Worm (Caenorhabditis elegans): ENCODE measurements around the gene flr-4.
A peak's percentile ranks its signal among the peaks of the same experiment; 100 is the strongest.

The flr-4 gene

ce11 chrX:15103481-15103880 lies 14.3 kb downstream of the flr-4 start:
- no peak for TF ChIP-seq ces-1 (GFP tag; optimal IDR thresholded peaks at IDR 0.05)
- TF ChIP-seq blmp-1 (tag; optimal IDR thresholded peaks at IDR 0.05), result no peak
- TF ChIP-seq efl-3 (GFP tag; optimal IDR thresholded peaks at IDR 0.05), result no peak
- TF ChIP-seq rnt-1 (tag; optimal IDR thresholded peaks at IDR 0.05), result no peak
- TF ChIP-seq nhr-19 (GFP tag; conservative IDR thresholded peaks at IDR 0.05), result no peak
- TF ChIP-seq nhr-76 (tag; optimal IDR thresholded peaks at IDR 0.05), result no peak
- TF ChIP-seq unc-130 (tag; optimal IDR thresholded peaks at IDR 0.05), result no peak
- TF ChIP-seq hpl-2 (GFP tag; optimal IDR thresholded peaks at IDR 0.05), result no peak
- no peak for TF ChIP-seq unc-62 (GFP tag; optimal IDR thresholded peaks at IDR 0.05)
- no peak for TF ChIP-seq nhr-90 (tag; optimal IDR thresholded peaks at IDR 0.05; ENCODE audit: poor library complexity)
- TF ChIP-seq hlh-17 (GFP tag; optimal IDR thresholded peaks at IDR 0.05; ENCODE audit: borderline replicate concordance), result no peak
- TF ChIP-seq nhr-85 (tag), result no peak
- no peak for TF ChIP-seq sox-4 (tag; optimal IDR thresholded peaks at IDR 0.05)
- TF ChIP-seq mep-1 (tag; optimal IDR thresholded peaks at IDR 0.05), result no peak

DNA sequence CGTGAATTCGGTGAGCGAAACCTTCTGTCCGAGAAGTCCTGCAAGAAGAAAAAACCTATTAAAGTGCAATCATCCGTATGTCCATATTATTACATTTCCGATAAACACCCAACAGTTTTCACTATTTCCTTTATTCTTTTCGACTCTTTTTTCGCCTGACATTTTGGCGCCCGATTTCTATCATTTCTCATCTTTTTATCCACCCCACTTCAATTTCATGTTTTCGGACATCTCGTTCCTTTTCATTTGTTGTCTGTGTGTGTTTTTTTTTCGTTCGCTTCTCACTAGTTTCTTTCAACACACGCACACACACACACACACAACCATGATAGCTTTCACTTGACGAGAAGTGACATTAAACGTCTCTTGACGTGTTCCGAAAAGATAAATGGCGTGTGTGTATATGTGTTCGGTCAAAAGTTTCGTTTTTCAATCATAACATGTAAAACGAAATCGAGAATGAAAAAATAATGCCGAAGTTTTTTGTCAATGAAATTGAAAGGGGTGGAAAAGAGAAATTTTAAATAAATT lies 15.8 kb downstream of the flr-4 start:
- TF ChIP-seq blmp-1 (tag; optimal IDR thresholded peaks at IDR 0.05) (peak; percentile 94), ceh-8 (GFP tag; optimal IDR thresholded peaks at IDR 0.05) (no peak)

DNA sequence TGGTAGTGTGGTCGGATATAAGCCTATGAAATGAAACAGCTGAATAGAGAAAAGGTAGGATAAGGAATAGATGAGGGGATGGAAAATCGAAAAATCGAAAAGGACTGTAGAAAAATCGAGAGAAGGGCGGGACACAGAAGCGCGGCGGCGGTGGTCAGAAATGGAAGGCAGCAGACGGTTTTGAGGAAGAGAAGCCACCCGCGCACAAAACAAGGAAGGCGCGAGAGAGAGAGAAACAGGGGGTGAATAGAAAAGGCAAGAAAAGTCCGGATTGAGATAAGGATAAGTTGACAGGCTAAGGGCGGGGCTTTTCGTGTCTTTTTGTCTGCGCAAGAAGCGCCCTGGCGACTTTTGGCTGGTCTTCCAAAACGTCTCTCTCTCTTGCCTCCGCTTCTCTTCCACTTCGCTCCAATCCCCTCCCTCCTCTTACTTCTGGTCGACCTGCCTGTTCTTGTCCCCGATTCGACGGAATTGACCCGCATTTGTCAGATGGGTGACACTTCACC lies 18.6 kb downstream of the flr-4 start, which contains the start of gene mlt-9:
Gene mlt-9, minus strand, starts transcription at position 51 of the 506 bp plus-strand sequence.
- TF ChIP-seq jun-1 (tag; optimal IDR thresholded peaks at IDR 0.05) (no peak), blmp-1 (tag; optimal IDR thresholded peaks at IDR 0.05) (peak; percentile 54), unc-130 (tag; optimal IDR thresholded peaks at IDR 0.05) (no peak), fos-1 (tag; optimal IDR thresholded peaks at IDR 0.05) (no peak)

- no peak for TF ChIP-seq unc-130 (tag; optimal IDR thresholded peaks at IDR 0.05)
- no peak for TF ChIP-seq ceh-88 (GFP tag; IDR thresholded peaks at IDR 0.05)
- no peak for TF ChIP-seq ztf-11 (tag; optimal IDR thresholded peaks at IDR 0.05)
- TF ChIP-seq C04F5.9 (tag; optimal IDR thresholded peaks at IDR 0.05), result no peak
- TF ChIP-seq nhr-71 (tag; optimal IDR thresholded peaks at IDR 0.05), result no peak
- TF ChIP-seq nhr-11 (tag; optimal IDR thresholded peaks at IDR 0.05), result no peak
- TF ChIP-seq snpc-4 (tag; optimal IDR thresholded peaks at IDR 0.05), result peak; percentile 5
Measured at ce11 chrX:15112172-15112571, 23.0 kb downstream of the flr-4 start.

ce11 chrX:15115748-15116147 lies 26.6 kb downstream of the flr-4 start:
- TF ChIP-seq snpc-4 (tag; optimal IDR thresholded peaks at IDR 0.05) (no peak), hlh-4 (tag; optimal IDR thresholded peaks at IDR 0.05) (no peak), lin-35 (GFP tag; optimal IDR thresholded peaks at IDR 0.05) (no peak), nhr-90 (tag; optimal IDR thresholded peaks at IDR 0.05; ENCODE audit: poor library complexity) (no peak), jun-1 (tag; optimal IDR thresholded peaks at IDR 0.05) (no peak), lsy-2 (tag; optimal IDR thresholded peaks at IDR 0.05) (no peak), alr-1 (tag; optimal IDR thresholded peaks at IDR 0.05; ENCODE audit: borderline replicate concordance) (no peak), nhr-12 (tag; optimal IDR thresholded peaks at IDR 0.05) (no peak), lin-39 (tag; optimal IDR thresholded peaks at IDR 0.05) (no peak), sox-4 (tag; optimal IDR thresholded peaks at IDR 0.05) (no peak)

ce11 chrX:15116514-15116913 lies 27.3 kb downstream of the flr-4 start, which contains the start of gene R07D5.2:
Gene R07D5.2, minus strand, starts transcription at chrX:15116614.
- TF ChIP-seq unc-30 (tag; optimal IDR thresholded peaks at IDR 0.05) (no peak), lir-3 (tag; optimal IDR thresholded peaks at IDR 0.05; ENCODE audit: poor library complexity) (no peak), tlp-1 (tag; optimal IDR thresholded peaks at IDR 0.05) (no peak), Y116A8C.19 (tag; optimal IDR thresholded peaks at IDR 0.05; ENCODE audit: borderline replicate concordance) (no peak), C16A3.4 (tag; optimal IDR thresholded peaks at IDR 0.05) (no peak), swsn-7 (tag; optimal IDR thresholded peaks at IDR 0.05) (no peak), jun-1 (tag; optimal IDR thresholded peaks at IDR 0.05) (no peak), F16B12.6 (tag; optimal IDR thresholded peaks at IDR 0.05) (no peak)

Data from whole organism, L1 larva.